Worm (Caenorhabditis elegans): Measurements from ENCODE around the gene F56B3.9.

DNA sequence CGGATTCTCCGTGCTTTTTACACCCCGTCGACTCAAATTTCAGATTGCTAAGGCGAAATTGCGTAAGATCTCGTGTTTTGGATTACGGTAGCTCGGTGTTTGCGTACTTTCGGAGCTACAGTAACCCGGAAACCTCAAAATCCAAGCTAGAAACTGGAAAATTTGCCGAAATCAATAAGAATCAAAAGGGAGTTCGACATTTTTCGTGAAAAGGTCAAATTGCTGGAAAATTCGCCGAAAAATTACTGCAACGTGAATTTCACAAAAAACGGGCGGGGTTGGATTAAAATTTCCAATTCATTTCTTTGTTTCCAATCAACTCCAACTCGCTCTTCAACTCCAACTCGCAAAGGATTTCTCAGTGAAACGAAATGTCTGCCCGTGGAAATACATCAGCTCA, 16.6 kb downstream of the F56B3.9 start, which contains the start of gene F56B3.6:
- no peak for TF ChIP-seq ceh-62 (tag; optimal IDR thresholded peaks at IDR 0.05)
- no peak for TF ChIP-seq aly-2 (tag; optimal IDR thresholded peaks at IDR 0.05)
- TF ChIP-seq ceh-82 (tag; optimal IDR thresholded peaks at IDR 0.05) = no peak
- no peak for TF ChIP-seq lin-15B (tag; optimal IDR thresholded peaks at IDR 0.05)
- no peak for TF ChIP-seq nhr-76 (tag; optimal IDR thresholded peaks at IDR 0.05)
- TF ChIP-seq ama-1 (optimal IDR thresholded peaks at IDR 0.05) = no peak
- no peak for TF ChIP-seq skn-1 (tag; optimal IDR thresholded peaks at IDR 0.05)
- no peak for TF ChIP-seq daf-19 (GFP tag; conservative IDR thresholded peaks at IDR 0.05)
- TF ChIP-seq nhr-11 (tag; optimal IDR thresholded peaks at IDR 0.05) = no peak
- TF ChIP-seq unc-62 (GFP tag; optimal IDR thresholded peaks at IDR 0.05 in 1 of 2) = no peak
- TF ChIP-seq unc-62 (tag; optimal IDR thresholded peaks at IDR 0.05) = no peak
- TF ChIP-seq egl-27 (tag; optimal IDR thresholded peaks at IDR 0.05) = no peak
- no peak for TF ChIP-seq dmd-8 (GFP tag; IDR thresholded peaks at IDR 0.05)

Data from whole organism, L4 larva.